Worm (Caenorhabditis elegans) whole organism, late embryonic: Measurements from ENCODE around the gene VB0395L.1.

Experiments used
- C38D4.7 ChIP-seq: fragments of 200-800 bp; sonication (Bioruptor generic); optimal IDR thresholded peaks from 2 replicates; lab custom pipeline; 2018; ENCODE audit warnings: mild to moderate bottlenecking, missing genetic modification characterization, moderate library complexity, missing compliant biosample characterization
- F13H6.1 ChIP-seq: sonication (generic microtip); optimal IDR thresholded peaks from 2 replicates; lab custom pipeline; 2016; ENCODE audit warnings: missing genetic modification characterization, missing compliant biosample characterization
- K02D7.2 ChIP-seq: sonication (generic microtip); optimal IDR thresholded peaks from 2 replicates; lab custom pipeline; 2017; ENCODE audit warnings: mild to moderate bottlenecking, missing genetic modification characterization, missing compliant biosample characterization
- T23F11.4 ChIP-seq: fragments of 200-800 bp; sonication (Bioruptor generic); optimal IDR thresholded peaks from 2 replicates; lab custom pipeline; 2018; ENCODE audit warnings: mild to moderate bottlenecking, missing genetic modification characterization, missing compliant biosample characterization
- Y22D7AL.16 ChIP-seq: sonication (generic microtip); optimal IDR thresholded peaks from 2 replicates; lab custom pipeline; 2016; ENCODE audit warnings: missing genetic modification characterization, missing compliant biosample characterization
- ama-1 ChIP-seq: fragments of 150-350 bp; optimal IDR thresholded peaks from 2 replicates; lab custom pipeline; 2014
- ceh-14 ChIP-seq: sonication (generic microtip); optimal IDR thresholded peaks from 2 replicates; lab custom pipeline; 2016; ENCODE audit warnings: missing genotype, missing genetic modification characterization, missing compliant biosample characterization
- ceh-18 ChIP-seq: sonication (generic microtip); optimal IDR thresholded peaks from 2 replicates; lab custom pipeline; 2016; ENCODE audit warnings: missing genetic modification characterization, missing compliant biosample characterization
- ceh-19 ChIP-seq: fragments of 200-800 bp; sonication (Bioruptor generic); optimal IDR thresholded peaks from 2 replicates; lab custom pipeline; 2018; ENCODE audit warnings: mild to moderate bottlenecking, missing genetic modification characterization, missing compliant biosample characterization
- ceh-2 ChIP-seq: sonication (generic microtip); optimal IDR thresholded peaks from 2 replicates; lab custom pipeline; 2016; ENCODE audit warnings: missing genotype, missing genetic modification characterization, missing compliant biosample characterization
- ceh-30 ChIP-seq: fragments of 150-350 bp; optimal IDR thresholded peaks from 2 replicates; lab custom pipeline; 2014; ENCODE audit warnings: missing biosample characterization, missing genetic modification characterization
- ceh-31 ChIP-seq: sonication (generic microtip); optimal IDR thresholded peaks from 2 replicates; lab custom pipeline; 2016; ENCODE audit warnings: missing genetic modification characterization, missing compliant biosample characterization
- ceh-34 ChIP-seq: sonication (generic microtip); optimal IDR thresholded peaks from 2 replicates; lab custom pipeline; 2016; ENCODE audit warnings: mild to moderate bottlenecking, missing genetic modification characterization, missing compliant biosample characterization
- ceh-48 ChIP-seq: sonication (generic microtip); optimal IDR thresholded peaks from 2 replicates; lab custom pipeline; 2016; ENCODE audit warnings: missing genetic modification characterization, inconsistent platforms, missing compliant biosample characterization
- che-1 ChIP-seq: sonication (generic microtip); optimal IDR thresholded peaks from 2 replicates; lab custom pipeline; 2016; ENCODE audit warnings: mild to moderate bottlenecking, missing genetic modification characterization, missing compliant biosample characterization
- dmd-4 ChIP-seq: sonication (generic microtip); optimal IDR thresholded peaks from 2 replicates; lab custom pipeline; 2016; ENCODE audit warnings: borderline replicate concordance, missing genetic modification characterization, missing compliant biosample characterization
- dve-1 ChIP-seq: sonication (generic microtip); optimal IDR thresholded peaks from 2 replicates; lab custom pipeline; 2017; ENCODE audit warnings: antibody characterized with exemption, mild to moderate bottlenecking, missing genetic modification characterization, missing compliant biosample characterization
- elt-2 ChIP-seq: sonication (generic microtip); optimal IDR thresholded peaks from 2 replicates; lab custom pipeline; 2016; ENCODE audit warnings: missing genetic modification reagents, missing genetic modification characterization, missing compliant biosample characterization
- ets-4 ChIP-seq: sonication (generic microtip); optimal IDR thresholded peaks from 2 replicates; lab custom pipeline; 2016; ENCODE audit warnings: missing genetic modification characterization, missing compliant biosample characterization
- eyg-1 ChIP-seq: sonication (generic microtip); optimal IDR thresholded peaks from 2 replicates; lab custom pipeline; 2016; ENCODE audit warnings: missing genotype, missing genetic modification characterization, missing compliant biosample characterization
- fkh-10 ChIP-seq: fragments of 150-350 bp; optimal IDR thresholded peaks from 2 replicates; lab custom pipeline; 2014; ENCODE audit warnings: missing biosample characterization, missing genetic modification reagents, missing genetic modification characterization
- gmeb-2 ChIP-seq: sonication (generic microtip); optimal IDR thresholded peaks from 2 replicates; lab custom pipeline; 2016; ENCODE audit warnings: missing genetic modification characterization, inconsistent platforms, missing compliant biosample characterization
- hlh-15 ChIP-seq: sonication (generic microtip); optimal IDR thresholded peaks from 2 replicates; lab custom pipeline; 2016; ENCODE audit warnings: missing genetic modification characterization, missing compliant biosample characterization
- hlh-30 ChIP-seq: sonication (generic microtip); optimal IDR thresholded peaks from 2 replicates; lab custom pipeline; 2017; ENCODE audit warnings: antibody characterized with exemption, missing genetic modification characterization, missing compliant biosample characterization; ENCODE audit not compliant: insufficient read depth
- hlh-6 ChIP-seq: sonication (generic microtip); optimal IDR thresholded peaks from 2 replicates; lab custom pipeline; 2016; ENCODE audit warnings: missing genotype, missing genetic modification characterization, missing compliant biosample characterization
- madf-2 ChIP-seq: sonication (generic microtip); optimal IDR thresholded peaks from 2 replicates; lab custom pipeline; 2017; ENCODE audit warnings: missing genetic modification characterization, missing compliant biosample characterization
- mec-3 ChIP-seq: sonication (generic microtip); optimal IDR thresholded peaks from 2 replicates; lab custom pipeline; 2016; ENCODE audit warnings: borderline replicate concordance, missing genetic modification characterization, missing compliant biosample characterization
- nhr-11 ChIP-seq: fragments of 150-350 bp; optimal IDR thresholded peaks from 2 replicates; lab custom pipeline; 2014; ENCODE audit warnings: missing biosample characterization, missing genetic modification characterization
- nhr-232 ChIP-seq: sonication (generic microtip); optimal IDR thresholded peaks from 2 replicates; lab custom pipeline; 2016; ENCODE audit warnings: missing genetic modification characterization, missing compliant biosample characterization
- npax-4 ChIP-seq: sonication (generic microtip); optimal IDR thresholded peaks from 2 replicates; lab custom pipeline; 2016; ENCODE audit warnings: missing genetic modification characterization, missing compliant biosample characterization
- pax-1 ChIP-seq: fragments of 150-350 bp; optimal IDR thresholded peaks from 2 replicates; lab custom pipeline; 2014; ENCODE audit warnings: missing biosample characterization, missing genetic modification characterization
- pha-2 ChIP-seq: sonication (generic microtip); optimal IDR thresholded peaks from 2 replicates; lab custom pipeline; 2017; ENCODE audit warnings: mild to moderate bottlenecking, missing genetic modification characterization, missing compliant biosample characterization
- pha-4 ChIP-seq: fragments of 150-350 bp; optimal IDR thresholded peaks from 2 replicates; lab custom pipeline; 2018; ENCODE audit warnings: missing biosample characterization, missing genetic modification reagents, missing genetic modification characterization
- pros-1 ChIP-seq: fragments of 150-350 bp; optimal IDR thresholded peaks from 2 replicates; lab custom pipeline; 2014; ENCODE audit warnings: missing biosample characterization, missing genetic modification reagents, missing genetic modification characterization
- ref-2 ChIP-seq: sonication (generic microtip); optimal IDR thresholded peaks from 2 replicates; lab custom pipeline; 2016; ENCODE audit warnings: missing genetic modification characterization, missing compliant biosample characterization
- sdc-2 ChIP-seq: sonication (generic microtip); optimal IDR thresholded peaks from 2 replicates; lab custom pipeline; 2016; ENCODE audit warnings: missing genotype, missing genetic modification characterization, missing compliant biosample characterization
- sox-4 ChIP-seq: sonication (generic microtip); optimal IDR thresholded peaks from 2 replicates; lab custom pipeline; 2017; ENCODE audit warnings: mild to moderate bottlenecking, missing genetic modification characterization, inconsistent platforms, missing compliant biosample characterization
- syd-9 ChIP-seq: sonication (generic microtip); optimal IDR thresholded peaks from 2 replicates; lab custom pipeline; 2016; ENCODE audit warnings: mild to moderate bottlenecking, missing genetic modification characterization, moderate library complexity, missing compliant biosample characterization
- tbx-2 ChIP-seq: sonication (generic microtip); optimal IDR thresholded peaks from 2 replicates; lab custom pipeline; 2016; ENCODE audit warnings: missing genetic modification characterization, missing compliant biosample characterization
- ttx-3 ChIP-seq: sonication (generic microtip); optimal IDR thresholded peaks from 2 replicates; lab custom pipeline; 2016; ENCODE audit warnings: missing genetic modification reagents, missing genetic modification characterization, missing compliant biosample characterization
- unc-42 ChIP-seq: sonication (generic microtip); optimal IDR thresholded peaks from 2 replicates; lab custom pipeline; 2016; ENCODE audit warnings: missing genotype, missing genetic modification characterization, missing compliant biosample characterization
- unc-86 ChIP-seq: sonication (generic microtip); optimal IDR thresholded peaks from 2 replicates; lab custom pipeline; 2016; ENCODE audit warnings: missing genetic modification characterization, missing compliant biosample characterization
- ztf-16 ChIP-seq: sonication (generic microtip); optimal IDR thresholded peaks from 2 replicates; lab custom pipeline; 2017; ENCODE audit warnings: missing genetic modification characterization, missing compliant biosample characterization

The VB0395L.1 gene

DNA sequence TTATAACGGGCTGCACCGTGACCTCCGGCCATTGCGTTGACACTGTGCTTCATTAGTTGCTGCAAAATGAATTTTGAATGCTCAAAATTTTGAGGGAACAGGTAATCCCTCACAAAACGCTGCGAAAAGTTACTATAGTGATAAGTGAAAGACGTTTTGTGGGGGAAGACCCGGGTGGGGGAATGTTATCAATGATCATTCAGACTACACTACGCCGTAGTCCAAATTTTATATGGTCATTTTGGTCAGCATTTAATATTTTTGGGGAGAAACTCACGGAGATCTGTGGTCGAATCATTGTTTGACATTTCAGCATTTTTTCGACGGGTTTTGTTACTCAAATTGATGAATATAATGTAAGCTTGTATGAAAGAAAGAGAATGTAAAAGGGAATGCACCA lies 22.4 kb upstream of the VB0395L.1 start:
- TF ChIP-seq dmd-4 (no peak), ceh-30 (tag; lab: Kevin White, UChicago) (no peak)
- TF ChIP-seq, all 69 proteins: peak for 0

DNA sequence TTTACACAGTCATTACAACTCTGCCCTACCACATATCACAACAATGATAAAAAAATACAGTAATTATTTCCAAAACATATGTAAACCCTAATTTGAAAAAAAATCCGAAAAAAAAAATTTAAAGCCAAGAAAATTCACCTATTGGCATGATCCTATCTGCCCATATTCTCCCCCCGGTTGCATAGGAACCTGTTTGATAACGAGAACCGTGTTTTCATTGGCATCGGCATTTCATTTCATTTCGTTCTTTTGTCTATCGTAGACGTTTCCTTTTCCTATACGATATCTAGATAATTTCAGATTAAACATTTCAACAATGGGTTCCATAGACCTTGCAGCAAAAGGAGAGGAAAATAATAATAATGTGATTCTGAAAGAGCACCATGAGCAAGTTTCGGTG lies 13.7 kb upstream of the VB0395L.1 start, which contains the start of gene mboa-1:
mboa-1 (plus strand) TSS at position 301 of the 400 bp plus-strand sequence.
- TF ChIP-seq ceh-19 (GFP tag; lab: Kevin White, UChicago) (no peak), ztf-16 (no peak)
- TF ChIP-seq, all 69 proteins: peak for 0

DNA sequence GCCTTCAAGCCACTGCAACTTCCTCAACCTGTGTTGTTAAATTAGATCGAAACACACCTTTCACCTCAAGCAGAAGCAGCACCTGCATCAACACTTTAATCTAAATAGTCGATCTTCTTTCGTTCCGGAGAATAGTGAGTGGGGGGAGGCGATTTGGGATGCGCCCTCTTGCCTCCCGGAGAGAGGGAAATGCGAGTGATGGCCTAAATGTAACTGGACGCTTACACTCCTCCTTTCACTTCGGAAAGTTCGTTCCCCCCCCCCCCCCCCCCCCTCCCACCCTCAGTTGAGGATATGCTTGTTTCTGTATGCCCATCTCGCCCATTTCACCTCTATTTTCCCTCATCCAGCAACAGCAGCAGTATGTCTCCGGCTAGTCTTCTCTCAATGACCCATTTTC lies 12.2 kb upstream of the VB0395L.1 start:
- TF ChIP-seq pha-2 (no peak), mec-3 (no peak), eyg-1 (tag; lab: Kevin White, UChicago) (no peak), ceh-48 (tag; lab: Kevin White, UChicago) (no peak), unc-86 (tag; lab: Kevin White, UChicago) (no peak), ama-1 (lab: Kevin White, UChicago) (no peak), madf-2 (tag; lab: Kevin White, UChicago) (no peak), hlh-15 (tag; lab: Kevin White, UChicago) (no peak), ceh-30 (tag; lab: Kevin White, UChicago) (no peak), sox-4 (tag; lab: Kevin White, UChicago) (no peak), npax-4 (no peak), nhr-11 (tag; lab: Kevin White, UChicago) (no peak), ceh-2 (tag; lab: Kevin White, UChicago) (no peak), ceh-14 (tag; lab: Kevin White, UChicago) (no peak), unc-42 (tag; lab: Kevin White, UChicago) (no peak), hlh-30 (no peak), fkh-10 (no peak), nhr-232 (tag; lab: Kevin White, UChicago) (no peak), pros-1 (tag; lab: Kevin White, UChicago) (no peak)

DNA sequence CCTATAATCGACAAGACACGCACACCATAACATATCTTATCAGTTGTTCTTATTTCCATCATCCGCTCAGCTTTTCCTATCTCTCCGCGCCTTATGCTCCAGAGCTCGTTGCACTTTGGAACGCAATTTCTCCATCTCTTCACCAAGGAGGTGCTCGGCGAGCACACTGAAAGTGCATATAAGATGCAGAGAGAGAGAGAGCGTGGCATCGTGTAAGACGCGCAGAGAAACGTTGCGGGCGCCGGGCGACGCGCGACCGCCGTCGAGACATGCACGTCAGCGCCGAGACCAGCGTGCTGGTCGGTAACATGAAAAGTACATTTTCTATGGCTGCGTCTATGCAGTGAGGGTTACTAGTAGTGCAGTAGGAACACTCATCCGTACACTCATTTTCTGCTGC lies 7.8 kb upstream of the VB0395L.1 start:
- TF ChIP-seq ets-4 (no peak), ceh-18 (tag; lab: Kevin White, UChicago) (peak; percentile 3), eyg-1 (tag; lab: Kevin White, UChicago) (no peak), ref-2 (tag; lab: Kevin White, UChicago) (no peak), syd-9 (tag; lab: Kevin White, UChicago) (no peak), sdc-2 (tag; lab: Kevin White, UChicago) (peak; percentile 34), ceh-31 (tag; lab: Kevin White, UChicago) (peak; percentile 23)

DNA sequence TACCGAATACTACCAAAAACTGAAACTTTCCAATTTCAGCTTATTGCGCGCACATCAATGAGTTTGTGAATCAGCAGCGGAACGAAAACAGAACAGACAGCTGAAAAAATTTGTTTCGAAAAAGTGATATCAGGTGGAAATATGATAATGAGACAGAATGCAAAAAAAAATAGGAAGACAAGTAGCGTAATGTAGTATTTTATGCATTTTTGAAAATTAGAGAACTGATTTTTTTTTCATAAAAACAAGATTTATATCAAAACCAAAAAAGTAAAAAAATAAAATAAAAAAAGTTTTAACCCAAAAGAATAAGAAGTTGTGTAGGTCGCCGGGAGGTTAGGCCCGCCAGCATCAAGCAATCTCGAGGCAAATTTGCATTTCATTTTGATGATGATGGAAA lies 10.3 kb downstream of the VB0395L.1 start, which contains the start of gene C09G1.4:
C09G1.4 (minus strand) TSS at position 101 of the 400 bp plus-strand sequence.
- TF ChIP-seq nhr-232 (tag; lab: Kevin White, UChicago) (no peak), hlh-6 (no peak), che-1 (no peak), elt-2 (tag; lab: Kevin White, UChicago) (no peak), dve-1 (tag; lab: Kevin White, UChicago) (no peak), sdc-2 (tag; lab: Kevin White, UChicago) (no peak), tbx-2 (tag; lab: Kevin White, UChicago) (no peak), dmd-4 (no peak), F13H6.1 (tag; lab: Kevin White, UChicago) (no peak), pax-1 (tag; lab: Kevin White, UChicago) (no peak)

DNA sequence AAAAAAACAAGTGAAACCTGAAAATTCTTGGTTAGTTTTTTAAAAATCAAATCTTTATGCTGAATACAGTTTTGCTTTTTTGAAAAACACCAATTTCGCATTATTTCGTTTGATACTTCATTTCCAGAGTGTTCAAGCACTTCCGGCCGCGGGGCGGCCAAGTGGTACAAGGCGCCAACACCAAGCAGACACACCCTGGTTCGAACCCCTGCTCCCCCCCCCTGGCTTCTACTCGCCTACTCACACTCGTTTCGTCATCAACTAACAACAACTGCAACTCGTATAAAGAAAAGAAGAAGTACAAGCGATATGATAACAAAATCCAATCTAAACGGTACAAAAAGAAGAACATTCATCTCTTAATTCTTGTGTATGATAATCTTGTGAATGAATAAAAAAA lies 14.0 kb downstream of the VB0395L.1 start:
- TF ChIP-seq syd-9 (tag; lab: Kevin White, UChicago) (no peak), pha-2 (no peak), ceh-19 (GFP tag; lab: Kevin White, UChicago) (no peak), dmd-4 (no peak), pha-4 (tag; lab: Kevin White, UChicago) (no peak), nhr-11 (tag; lab: Kevin White, UChicago) (no peak), fkh-10 (no peak), ceh-34 (no peak), K02D7.2 (tag; lab: Kevin White, UChicago) (no peak), Y22D7AL.16 (tag; lab: Kevin White, UChicago) (no peak), ttx-3 (tag; lab: Kevin White, UChicago) (no peak), gmeb-2 (tag; lab: Kevin White, UChicago) (no peak), nhr-232 (tag; lab: Kevin White, UChicago) (no peak), C38D4.7 (GFP tag; lab: Kevin White, UChicago) (no peak), T23F11.4 (no peak), npax-4 (no peak), ceh-2 (tag; lab: Kevin White, UChicago) (no peak)
